Worm (Caenorhabditis elegans) whole organism, early embryonic: Measurements from ENCODE around the gene cest-33.

Experiments used
- B0310.2 ChIP-seq: sonication (generic microtip); optimal IDR thresholded peaks from 2 replicates; lab custom pipeline; 2016; ENCODE audit warnings: mild to moderate bottlenecking, missing genetic modification characterization, missing compliant biosample characterization
- F13C5.2 ChIP-seq: sonication (generic microtip); optimal IDR thresholded peaks from 2 replicates; lab custom pipeline; 2017; ENCODE audit warnings: mild to moderate bottlenecking, missing genetic modification characterization, inconsistent platforms, missing compliant biosample characterization
- aly-1 ChIP-seq: sonication (generic microtip); optimal IDR thresholded peaks from 2 replicates; lab custom pipeline; 2016; ENCODE audit warnings: missing genetic modification characterization, missing compliant biosample characterization
- ama-1 ChIP-seq: fragments of 150-350 bp; optimal IDR thresholded peaks from 2 replicates; lab custom pipeline; 2014
- ceh-13 ChIP-seq: fragments of 200-800 bp; sonication (Bioruptor generic); optimal IDR thresholded peaks from 2 replicates; lab custom pipeline; 2018; ENCODE audit warnings: mild to moderate bottlenecking, missing genetic modification characterization, missing compliant biosample characterization
- ceh-36 ChIP-seq: sonication (generic microtip); optimal IDR thresholded peaks from 2 replicates; lab custom pipeline; 2016; ENCODE audit warnings: missing genetic modification characterization, inconsistent platforms, missing compliant biosample characterization
- ets-7 ChIP-seq: sonication (generic microtip); optimal IDR thresholded peaks from 2 replicates; lab custom pipeline; 2016; ENCODE audit warnings: missing genotype, missing genetic modification characterization, missing compliant biosample characterization
- flt-1 ChIP-seq: fragments of 200-800 bp; sonication (Bioruptor generic); IDR thresholded peaks from 2 replicates; pipeline ENCODE4 v1.3.6; 2022; ENCODE audit warnings: missing genetic modification characterization, missing compliant biosample characterization
- hmbx-1 ChIP-seq: sonication (generic microtip); optimal IDR thresholded peaks from 2 replicates; lab custom pipeline; 2016; ENCODE audit warnings: mild to moderate bottlenecking, missing genetic modification characterization, missing compliant biosample characterization
- hmg-4 ChIP-seq: fragments of 200-800 bp; sonication (Bioruptor generic); optimal IDR thresholded peaks from 2 replicates; lab custom pipeline; 2018; ENCODE audit warnings: mild to moderate bottlenecking, missing genetic modification characterization, missing compliant biosample characterization
- hnd-1 ChIP-seq: sonication (generic microtip); optimal IDR thresholded peaks from 2 replicates; lab custom pipeline; 2016; ENCODE audit warnings: missing genetic modification characterization, missing compliant biosample characterization
- pes-1 ChIP-seq: fragments of 200-800 bp; sonication (Bioruptor generic); IDR thresholded peaks from 2 replicates; pipeline ENCODE4 v1.3.6; 2022; ENCODE audit warnings: missing genetic modification reagents, missing genetic modification characterization, missing compliant biosample characterization
- scrt-1 ChIP-seq: fragments of 200-800 bp; sonication (Bioruptor generic); IDR thresholded peaks from 2 replicates; pipeline ENCODE4 v1.3.6; 2022; ENCODE audit warnings: missing genetic modification characterization, missing compliant biosample characterization
- sea-1 ChIP-seq: fragments of 200-800 bp; sonication (Bioruptor generic); conservative IDR thresholded peaks from 2 replicates; pipeline ENCODE4 v1.3.6; 2022; ENCODE audit warnings: missing genetic modification characterization, missing compliant biosample characterization
- tbx-11 ChIP-seq: fragments of 200-800 bp; sonication (Bioruptor generic); IDR thresholded peaks from 2 replicates; pipeline ENCODE4 v1.3.6; 2022; ENCODE audit warnings: missing genetic modification characterization, missing compliant biosample characterization
- tbx-37 ChIP-seq: fragments of 200-800 bp; sonication (Bioruptor generic); conservative IDR thresholded peaks from 2 replicates; pipeline ENCODE4 v1.3.6; 2022; ENCODE audit warnings: missing genetic modification reagents, missing genetic modification characterization, missing compliant biosample characterization
- tra-4 ChIP-seq: sonication (generic microtip); optimal IDR thresholded peaks from 2 replicates; lab custom pipeline; 2017; ENCODE audit warnings: missing genetic modification characterization, missing compliant biosample characterization

Gene cest-33

DNA sequence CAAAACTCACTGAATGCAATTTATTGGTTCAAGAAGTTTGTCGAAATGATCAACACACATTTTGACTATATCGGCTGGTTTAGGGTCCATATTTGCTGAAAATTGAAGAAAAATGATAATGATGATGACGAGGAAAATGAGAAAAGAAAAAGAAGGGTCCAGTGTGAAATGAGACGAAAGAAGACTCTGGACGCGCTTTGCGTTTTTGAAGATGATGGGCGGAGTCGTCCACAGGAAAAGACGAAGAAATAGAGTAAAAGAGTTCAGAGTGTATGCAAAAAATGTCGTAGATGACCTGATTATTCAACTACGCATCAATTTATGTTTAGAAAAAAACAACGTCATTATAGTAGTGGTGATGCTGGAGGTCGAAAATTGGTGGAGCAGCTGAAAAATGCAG, 9.4 kb upstream of the cest-33 start, which contains the start of gene F13H6.5:
Gene F13H6.5 (minus strand): TSS at position 101 of the 400 bp plus-strand sequence.
- TF ChIP-seq hmg-4 (GFP tag; lab: Kevin White, UChicago) = no peak
- no peak for TF ChIP-seq hmbx-1 (tag; lab: Kevin White, UChicago)
- no peak for TF ChIP-seq flt-1 (GFP tag; lab: Robert Waterston, UW)
- no peak for TF ChIP-seq pes-1
- TF ChIP-seq aly-1 (tag; lab: Kevin White, UChicago) = no peak
- no peak for TF ChIP-seq tbx-37 (GFP tag; lab: Robert Waterston, UW)
- no peak for TF ChIP-seq tra-4
- TF ChIP-seq hnd-1 (tag; lab: Kevin White, UChicago) = no peak
- TF ChIP-seq F13C5.2 = no peak
- TF ChIP-seq ceh-36 (tag; lab: Kevin White, UChicago) = no peak

DNA sequence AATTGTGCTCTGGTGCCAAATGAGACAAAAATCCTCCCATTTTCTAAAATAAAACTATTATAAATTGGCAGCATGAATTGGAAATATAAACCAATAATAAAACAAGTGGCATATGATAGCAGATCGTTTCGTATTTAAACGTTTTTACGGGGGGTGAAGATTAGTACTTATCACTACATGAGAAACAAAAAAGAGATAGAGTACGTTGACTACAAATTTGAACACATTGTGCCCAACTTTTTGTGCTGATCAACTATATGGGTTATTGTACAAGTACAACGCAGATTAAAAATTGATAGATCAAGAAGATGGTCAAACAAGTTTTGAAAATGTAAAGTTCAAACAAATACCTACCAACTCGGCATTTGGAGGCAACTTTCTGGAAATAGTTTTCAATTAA, 3.0 kb upstream of the cest-33 start:
- TF ChIP-seq scrt-1 (GFP tag; lab: Robert Waterston, UW) (no peak), tra-4 (no peak), hnd-1 (tag; lab: Kevin White, UChicago) (no peak), tbx-11 (no peak), ceh-36 (tag; lab: Kevin White, UChicago) (no peak), flt-1 (GFP tag; lab: Robert Waterston, UW) (no peak)

- TF ChIP-seq ceh-13 (GFP tag; lab: Kevin White, UChicago) (no peak), flt-1 (GFP tag; lab: Robert Waterston, UW) (no peak), sea-1 (GFP tag; lab: Robert Waterston, UW) (no peak), ama-1 (no peak)
Observed at ce11 chrV:6364806-6365205, 665 bp downstream of the cest-33 start.

DNA sequence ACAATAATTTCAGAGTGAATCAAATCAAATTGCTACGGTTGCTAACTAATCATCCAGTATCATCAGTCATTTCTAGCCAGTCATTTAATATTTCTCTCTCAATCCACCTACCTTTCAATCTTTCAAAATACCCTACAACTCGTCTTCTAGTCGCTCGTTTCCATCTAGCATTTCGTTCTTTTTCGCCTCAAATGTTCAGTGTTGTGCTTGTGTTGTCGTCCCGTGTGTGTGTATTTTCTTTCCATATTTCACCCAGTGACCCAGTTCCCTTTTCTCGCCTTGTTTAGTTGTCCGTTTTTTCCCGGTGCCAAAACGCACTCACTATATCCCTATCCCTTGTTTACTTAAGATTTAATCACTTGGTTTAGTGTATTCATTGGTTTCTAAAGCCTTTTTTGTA, 3.8 kb downstream of the cest-33 start:
- TF ChIP-seq tbx-37 (GFP tag; lab: Robert Waterston, UW) (no peak), pes-1 (no peak), B0310.2 (no peak), scrt-1 (GFP tag; lab: Robert Waterston, UW) (no peak), ceh-36 (tag; lab: Kevin White, UChicago) (no peak)

DNA sequence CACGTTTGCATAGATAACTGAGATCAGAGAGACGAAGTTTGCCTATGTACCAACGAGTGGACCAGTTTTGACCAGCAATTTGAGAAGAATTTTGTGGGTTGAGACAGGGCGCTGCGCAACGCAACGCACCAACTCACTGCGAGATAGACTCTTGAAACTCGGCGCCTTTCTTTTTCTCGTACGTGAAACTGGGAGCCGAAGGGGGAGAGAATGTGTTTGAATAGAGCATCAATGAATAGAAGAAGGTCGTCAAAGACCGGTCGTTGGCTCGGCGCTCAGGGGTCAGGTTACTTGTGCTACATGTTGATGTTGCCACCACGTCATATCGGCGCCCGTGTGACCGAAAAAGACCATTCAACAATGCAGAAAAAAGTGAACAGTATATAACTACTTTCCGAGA, 5.9 kb downstream of the cest-33 start:
- no peak for TF ChIP-seq flt-1 (GFP tag; lab: Robert Waterston, UW)
- TF ChIP-seq ceh-36 (tag; lab: Kevin White, UChicago) = no peak
- TF ChIP-seq scrt-1 (GFP tag; lab: Robert Waterston, UW) = no peak
- no peak for TF ChIP-seq tbx-11
- TF ChIP-seq hmbx-1 (tag; lab: Kevin White, UChicago) = no peak
- TF ChIP-seq tbx-37 (GFP tag; lab: Robert Waterston, UW) = no peak
- TF ChIP-seq B0310.2 = no peak
- no peak for TF ChIP-seq tra-4
- no peak for TF ChIP-seq F13C5.2
- TF ChIP-seq hmg-4 (GFP tag; lab: Kevin White, UChicago) = no peak
- TF ChIP-seq ceh-13 (GFP tag; lab: Kevin White, UChicago) = no peak

DNA sequence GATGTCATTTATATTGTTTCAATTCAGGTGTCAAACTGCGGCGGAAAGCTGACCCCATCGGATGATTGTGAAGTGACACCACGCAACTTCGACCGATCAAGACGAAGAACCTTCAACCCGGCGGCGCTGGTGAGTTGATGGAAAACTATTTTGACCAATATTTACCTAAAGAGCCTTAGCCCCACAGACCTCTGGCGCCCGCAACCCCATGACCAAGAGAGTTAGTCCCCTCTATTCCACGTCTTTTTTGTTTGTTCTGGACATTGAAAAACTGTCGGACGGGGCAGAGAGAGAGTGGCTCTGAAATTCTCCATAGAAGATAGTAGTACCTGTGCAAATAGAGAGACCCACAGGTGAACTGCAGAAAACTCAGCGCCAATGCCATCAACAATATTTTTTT, 6.8 kb downstream of the cest-33 start:
- TF ChIP-seq sea-1 (GFP tag; lab: Robert Waterston, UW) (no peak), ceh-36 (tag; lab: Kevin White, UChicago) (no peak), tra-4 (no peak), flt-1 (GFP tag; lab: Robert Waterston, UW) (no peak), F13C5.2 (no peak), hmg-4 (GFP tag; lab: Kevin White, UChicago) (no peak), tbx-11 (no peak), ets-7 (tag; lab: Kevin White, UChicago) (no peak), B0310.2 (no peak), ceh-13 (GFP tag; lab: Kevin White, UChicago) (no peak), tbx-37 (GFP tag; lab: Robert Waterston, UW) (no peak), ama-1 (no peak), scrt-1 (GFP tag; lab: Robert Waterston, UW) (no peak), hmbx-1 (tag; lab: Kevin White, UChicago) (no peak), hnd-1 (tag; lab: Kevin White, UChicago) (no peak)

- TF ChIP-seq ama-1 (no peak), scrt-1 (GFP tag; lab: Robert Waterston, UW) (no peak), hmg-4 (GFP tag; lab: Kevin White, UChicago) (no peak)
Observed at ce11 chrV:6357236-6357635, 8.2 kb downstream of the cest-33 start.

ce11 chrV:6355975-6356441, 9.5 kb downstream of the cest-33 start, which contains the start of gene bcl-11:
TSS of gene bcl-11 (plus strand) at chrV:6356025.
- no peak for TF ChIP-seq ama-1
- no peak for TF ChIP-seq flt-1 (GFP tag; lab: Robert Waterston, UW)
- TF ChIP-seq hnd-1 (tag; lab: Kevin White, UChicago) = no peak
- TF ChIP-seq tbx-37 (GFP tag; lab: Robert Waterston, UW) = no peak
- TF ChIP-seq hmbx-1 (tag; lab: Kevin White, UChicago) = no peak
- no peak for TF ChIP-seq tbx-11
- no peak for TF ChIP-seq ets-7 (tag; lab: Kevin White, UChicago)
- no peak for TF ChIP-seq ceh-13 (GFP tag; lab: Kevin White, UChicago)
- no peak for TF ChIP-seq pes-1
- no peak for TF ChIP-seq scrt-1 (GFP tag; lab: Robert Waterston, UW)
- TF ChIP-seq ceh-36 (tag; lab: Kevin White, UChicago) = no peak
- no peak for TF ChIP-seq F13C5.2
- TF ChIP-seq aly-1 (tag; lab: Kevin White, UChicago) = no peak
- no peak for TF ChIP-seq tra-4
- TF ChIP-seq sea-1 (GFP tag; lab: Robert Waterston, UW) = no peak
- no peak for TF ChIP-seq B0310.2
- TF ChIP-seq hmg-4 (GFP tag; lab: Kevin White, UChicago) = no peak
